Worm (Caenorhabditis elegans) whole organism, L1 larva: ENCODE measurements around the gene mars-1.

Experiments
- F16B12.6 ChIP-seq: fragments of 150-350 bp; optimal IDR thresholded peaks from 2 replicates; lab custom pipeline; 2014; ENCODE audit warnings: missing biosample characterization, missing genetic modification characterization
- ceh-8 ChIP-seq: fragments of 200-800 bp; sonication (Bioruptor generic); optimal IDR thresholded peaks from 2 replicates; lab custom pipeline; 2018; ENCODE audit warnings: mild to moderate bottlenecking, missing genetic modification characterization, moderate library complexity, missing compliant biosample characterization
- efl-1 ChIP-seq, 4 experiments: fragments of 150-350 bp; optimal IDR thresholded peaks in 3 of 4; peaks in 1 of 4; 1 replicate in 1 of 4; 2 replicates in 3 of 4; lab custom pipeline; 2014; ENCODE audit warnings: missing biosample characterization in 2 of 4, missing genetic modification characterization in 2 of 4, missing genetic modification reagents in 2 of 4
- hlh-17 ChIP-seq: fragments of 200-800 bp; sonication (Bioruptor generic); optimal IDR thresholded peaks from 2 replicates; lab custom pipeline; 2018; ENCODE audit warnings: missing genetic modification characterization, mild to moderate bottlenecking, missing compliant biosample characterization, moderate library complexity, borderline replicate concordance
- lin-13 ChIP-seq: fragments of 150-350 bp; optimal IDR thresholded peaks from 2 replicates; lab custom pipeline; 2014; ENCODE audit warnings: missing biosample characterization, missing genetic modification reagents, missing genetic modification characterization
- lin-35 ChIP-seq, 2 experiments: fragments of 150-350 bp; optimal IDR thresholded peaks; 2 replicates each; lab custom pipeline; 2014; ENCODE audit warnings: missing biosample characterization in 2 of 2, missing genetic modification characterization in 2 of 2, missing genetic modification reagents in 2 of 2
- lin-39 ChIP-seq: fragments of 150-350 bp; optimal IDR thresholded peaks from 2 replicates; lab custom pipeline; 2014; ENCODE audit warnings: missing biosample characterization, missing genetic modification reagents, missing genetic modification characterization
- nhr-11 ChIP-seq: fragments of 150-350 bp; optimal IDR thresholded peaks from 2 replicates; lab custom pipeline; 2014; ENCODE audit warnings: missing biosample characterization, missing genetic modification characterization
- nhr-76 ChIP-seq: sonication (generic microtip); optimal IDR thresholded peaks from 2 replicates; lab custom pipeline; 2017; ENCODE audit warnings: missing biosample characterization, missing genetic modification characterization
- pag-3 ChIP-seq: sonication (generic microtip); optimal IDR thresholded peaks from 2 replicates; lab custom pipeline; 2017; ENCODE audit warnings: missing genetic modification characterization, mild to moderate bottlenecking, missing compliant biosample characterization, antibody characterized with exemption, borderline replicate concordance; ENCODE audit not compliant: insufficient read depth
- pax-3 ChIP-seq: fragments of 200-800 bp; sonication (Bioruptor generic); optimal IDR thresholded peaks from 2 replicates; lab custom pipeline; 2018; ENCODE audit warnings: mild to moderate bottlenecking, missing genetic modification characterization, moderate library complexity, missing compliant biosample characterization
- sptf-1 ChIP-seq: fragments of 150-350 bp; optimal IDR thresholded peaks from 2 replicates; lab custom pipeline; 2014; ENCODE audit warnings: missing biosample characterization, missing genetic modification characterization

ce11 chrIV:11622336-11622735, 13.0 kb downstream of the mars-1 start:
- TF ChIP-seq pax-3 (tag; lab: Kevin White, UChicago) (no peak), nhr-11 (tag; lab: Kevin White, UChicago) (no peak), ceh-8 (GFP tag; lab: Kevin White, UChicago) (no peak), lin-39 (no peak), lin-35 (GFP tag; optimal IDR thresholded peaks at IDR 0.05; lab: Kevin White, UChicago) (no peak), pag-3 (tag; lab: Kevin White, UChicago) (no peak), efl-1 (optimal IDR thresholded peaks at IDR 0.05; lab: Kevin White, UChicago) (no peak), efl-1 (GFP tag; optimal IDR thresholded peaks at IDR 0.05 in 1 of 2; lab: Kevin White, UChicago) (no peak), hlh-17 (GFP tag; lab: Kevin White, UChicago) (no peak), sptf-1 (tag; lab: Kevin White, UChicago) (no peak), F16B12.6 (no peak), lin-13 (GFP tag; lab: Kevin White, UChicago) (no peak), nhr-76 (tag; lab: Kevin White, UChicago) (no peak)
